Worm (Caenorhabditis elegans) whole organism, L3 larva: ENCODE measurements around the gene M03E7.2.

ENCODE experiments used
- R02D3.7 ChIP-seq: fragments of 150-350 bp; optimal IDR thresholded peaks from 2 replicates; lab custom pipeline; 2014; ENCODE audit warnings: missing biosample characterization, missing genetic modification characterization
- ZK546.5 ChIP-seq: sonication (generic microtip); optimal IDR thresholded peaks from 2 replicates; lab custom pipeline; 2017; ENCODE audit warnings: missing biosample characterization, missing genetic modification characterization
- aly-2 ChIP-seq: fragments of 150-350 bp; optimal IDR thresholded peaks from 2 replicates; lab custom pipeline; 2014; ENCODE audit warnings: missing biosample characterization, missing genetic modification characterization
- ama-1 ChIP-seq: fragments of 150-350 bp; optimal IDR thresholded peaks from 2 replicates; lab custom pipeline; 2018
- ceh-16 ChIP-seq: sonication (generic microtip); optimal IDR thresholded peaks from 2 replicates; lab custom pipeline; 2017; ENCODE audit warnings: missing biosample characterization, missing genetic modification characterization
- ceh-28 ChIP-seq: fragments of 150-350 bp; optimal IDR thresholded peaks from 2 replicates; lab custom pipeline; 2014; ENCODE audit warnings: missing biosample characterization, missing genetic modification reagents, missing genetic modification characterization
- ceh-82 ChIP-seq: fragments of 150-350 bp; optimal IDR thresholded peaks from 2 replicates; lab custom pipeline; 2014; ENCODE audit warnings: missing biosample characterization, missing genetic modification characterization
- ceh-9 ChIP-seq: sonication (generic microtip); optimal IDR thresholded peaks from 2 replicates; lab custom pipeline; 2018; ENCODE audit warnings: missing biosample characterization, missing genetic modification characterization
- daf-12 ChIP-seq: fragments of 150-350 bp; optimal IDR thresholded peaks from 2 replicates; lab custom pipeline; 2014; ENCODE audit warnings: missing biosample characterization, missing genetic modification reagents, missing genetic modification characterization
- egl-27 ChIP-seq: sonication (generic microtip); optimal IDR thresholded peaks from 4 replicates; lab custom pipeline; 2017; ENCODE audit warnings: missing biosample characterization, missing genetic modification reagents, missing genetic modification characterization
- elt-1 ChIP-seq: fragments of 150-350 bp; optimal IDR thresholded peaks from 2 replicates; lab custom pipeline; 2014; ENCODE audit warnings: missing biosample characterization, missing genetic modification characterization
- elt-2 ChIP-seq: sonication (generic microtip); optimal IDR thresholded peaks from 2 replicates; lab custom pipeline; 2016; ENCODE audit warnings: missing genetic modification reagents, mild to moderate bottlenecking, missing genetic modification characterization, missing compliant biosample characterization
- elt-3 ChIP-seq, 3 experiments: fragments of 150-350 bp in 1 of 3; sonication (generic microtip) in 2 of 3; optimal IDR thresholded peaks; 2 replicates in 2 of 3; 4 replicates in 1 of 3; lab custom pipeline; 2014 to 2017; ENCODE audit warnings: missing biosample characterization in 3 of 3, missing genetic modification characterization in 3 of 3
- fkh-10 ChIP-seq: sonication (generic microtip); optimal IDR thresholded peaks from 2 replicates; lab custom pipeline; 2017; ENCODE audit warnings: missing biosample characterization, missing genetic modification reagents, missing genetic modification characterization
- fkh-2 ChIP-seq: fragments of 150-350 bp; optimal IDR thresholded peaks from 2 replicates; lab custom pipeline; 2014; ENCODE audit warnings: missing biosample characterization, missing genetic modification reagents, missing genetic modification characterization
- fos-1 ChIP-seq: fragments of 150-350 bp; optimal IDR thresholded peaks from 2 replicates; lab custom pipeline; 2014; ENCODE audit warnings: missing biosample characterization, missing genetic modification characterization
- hmg-11 ChIP-seq: sonication (generic microtip); optimal IDR thresholded peaks from 2 replicates; lab custom pipeline; 2016; ENCODE audit warnings: missing genetic modification characterization, missing compliant biosample characterization
- jun-1 ChIP-seq: fragments of 150-350 bp; optimal IDR thresholded peaks from 2 replicates; lab custom pipeline; 2014; ENCODE audit warnings: missing biosample characterization, missing genetic modification reagents, missing genetic modification characterization
- lin-15B ChIP-seq: fragments of 150-350 bp; optimal IDR thresholded peaks from 2 replicates; lab custom pipeline; 2014; ENCODE audit warnings: missing biosample characterization, missing genetic modification characterization
- lin-39 ChIP-seq: fragments of 150-350 bp; optimal IDR thresholded peaks from 2 replicates; lab custom pipeline; 2018; ENCODE audit warnings: missing biosample characterization, missing genetic modification reagents, missing genetic modification characterization
- lsy-12 ChIP-seq: sonication (generic microtip); optimal IDR thresholded peaks from 2 replicates; lab custom pipeline; 2016; ENCODE audit warnings: mild to moderate bottlenecking, missing genetic modification characterization, missing compliant biosample characterization
- mdl-1 ChIP-seq: fragments of 150-350 bp; optimal IDR thresholded peaks from 2 replicates; lab custom pipeline; 2014; ENCODE audit warnings: missing biosample characterization, missing genetic modification characterization
- mml-1 ChIP-seq: fragments of 150-350 bp; sonication (generic microtip); optimal IDR thresholded peaks from 3 replicates; lab custom pipeline; 2014; ENCODE audit warnings: missing biosample characterization, missing genetic modification characterization
- nfya-1 ChIP-seq: sonication (generic microtip); optimal IDR thresholded peaks from 2 replicates; lab custom pipeline; 2017; ENCODE audit warnings: missing genetic modification characterization, mild to moderate bottlenecking, missing compliant biosample characterization, antibody characterized with exemption, moderate library complexity; ENCODE audit not compliant: insufficient read depth
- nhr-11 ChIP-seq: fragments of 150-350 bp; optimal IDR thresholded peaks from 2 replicates; lab custom pipeline; 2014; ENCODE audit warnings: missing biosample characterization, missing genetic modification characterization
- nhr-12 ChIP-seq: fragments of 150-350 bp; optimal IDR thresholded peaks from 2 replicates; lab custom pipeline; 2014; ENCODE audit warnings: missing biosample characterization, missing genetic modification characterization
- nhr-23 ChIP-seq: fragments of 150-350 bp; optimal IDR thresholded peaks from 2 replicates; lab custom pipeline; 2014; ENCODE audit warnings: missing biosample characterization, missing genetic modification reagents, missing genetic modification characterization
- nhr-237 ChIP-seq: fragments of 150-350 bp; optimal IDR thresholded peaks from 2 replicates; lab custom pipeline; 2014; ENCODE audit warnings: missing biosample characterization, missing genetic modification characterization
- nhr-25 ChIP-seq: sonication (generic microtip); optimal IDR thresholded peaks from 2 replicates; lab custom pipeline; 2017; ENCODE audit warnings: missing biosample characterization, missing genetic modification characterization
- nhr-28 ChIP-seq: fragments of 150-350 bp; optimal IDR thresholded peaks from 2 replicates; lab custom pipeline; 2014; ENCODE audit warnings: missing biosample characterization, missing genetic modification characterization
- nhr-43 ChIP-seq: sonication (generic microtip); optimal IDR thresholded peaks from 2 replicates; lab custom pipeline; 2016; ENCODE audit warnings: mild to moderate bottlenecking, missing genetic modification characterization, missing compliant biosample characterization; ENCODE audit not compliant: poor library complexity, severe bottlenecking
- nhr-67 ChIP-seq: fragments of 150-350 bp; optimal IDR thresholded peaks from 2 replicates; lab custom pipeline; 2014; ENCODE audit warnings: missing biosample characterization, missing genetic modification characterization
- nhr-76 ChIP-seq: fragments of 150-350 bp; sonication (generic microtip); optimal IDR thresholded peaks from 5 replicates; lab custom pipeline; 2014; ENCODE audit warnings: missing biosample characterization, missing genetic modification characterization
- nhr-77 ChIP-seq: fragments of 150-350 bp; optimal IDR thresholded peaks from 2 replicates; lab custom pipeline; 2014; ENCODE audit warnings: missing biosample characterization, missing genetic modification characterization
- pha-4 ChIP-seq: fragments of 150-350 bp; optimal IDR thresholded peaks from 2 replicates; lab custom pipeline; 2014; ENCODE audit warnings: missing biosample characterization, missing genetic modification reagents, missing genetic modification characterization
- pqm-1 ChIP-seq: fragments of 150-350 bp; optimal IDR thresholded peaks from 2 replicates; lab custom pipeline; 2017; ENCODE audit warnings: missing biosample characterization, missing genetic modification characterization, inconsistent platforms
- sea-2 ChIP-seq: fragments of 150-350 bp; sonication (generic microtip); optimal IDR thresholded peaks from 4 replicates; lab custom pipeline; 2014; ENCODE audit warnings: missing biosample characterization, missing genetic modification reagents, missing genetic modification characterization
- skn-1 ChIP-seq: fragments of 150-350 bp; optimal IDR thresholded peaks from 2 replicates; lab custom pipeline; 2014; ENCODE audit warnings: missing biosample characterization, missing genetic modification characterization
- snpc-4 ChIP-seq: fragments of 150-350 bp; optimal IDR thresholded peaks from 2 replicates; lab custom pipeline; 2014; ENCODE audit warnings: missing biosample characterization, missing genetic modification characterization
- tbx-2 ChIP-seq: sonication (generic microtip); optimal IDR thresholded peaks from 2 replicates; lab custom pipeline; 2016; ENCODE audit warnings: mild to moderate bottlenecking, missing genetic modification characterization, missing compliant biosample characterization
- unc-39 ChIP-seq: sonication (generic microtip); optimal IDR thresholded peaks from 4 replicates; lab custom pipeline; 2017; ENCODE audit warnings: missing biosample characterization, missing genetic modification characterization
- unc-62 ChIP-seq: fragments of 150-350 bp; sonication (generic microtip); optimal IDR thresholded peaks from 4 replicates; lab custom pipeline; 2014; ENCODE audit warnings: missing biosample characterization, missing genetic modification reagents, missing genetic modification characterization
- zag-1 ChIP-seq: fragments of 150-350 bp; optimal IDR thresholded peaks from 2 replicates; lab custom pipeline; 2014; ENCODE audit warnings: missing biosample characterization, missing genetic modification characterization
- ztf-11 ChIP-seq: fragments of 150-350 bp; optimal IDR thresholded peaks from 2 replicates; lab custom pipeline; 2014; ENCODE audit warnings: missing biosample characterization, missing genetic modification characterization
- ztf-4 ChIP-seq: fragments of 150-350 bp; optimal IDR thresholded peaks from 2 replicates; lab custom pipeline; 2014; ENCODE audit warnings: missing biosample characterization, missing genetic modification characterization

M03E7.2 gene

DNA sequence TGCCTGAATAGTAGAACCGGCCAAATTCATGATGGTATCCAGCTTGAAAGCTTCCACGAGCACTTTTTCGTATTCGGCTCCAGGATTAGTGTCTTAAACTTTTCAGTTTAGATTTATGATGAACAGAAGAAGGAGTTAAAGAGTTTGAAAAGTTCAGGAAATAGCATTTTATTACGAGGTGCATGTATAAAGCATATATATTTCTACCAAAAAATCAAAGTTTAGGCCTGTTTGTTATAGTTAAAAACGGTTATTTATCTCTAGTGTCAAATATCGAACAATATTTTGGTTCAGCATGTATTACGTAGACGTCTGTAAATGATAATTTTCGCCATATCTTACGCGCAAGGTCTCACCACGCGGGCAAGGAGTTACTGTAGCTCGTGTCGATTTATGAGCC lies 36.1 kb upstream of the M03E7.2 start, which contains the start of gene klc-2:
Gene klc-2, minus strand, starts transcription at position 101 of the 400 bp plus-strand sequence.
- TF ChIP-seq jun-1, result no peak
- TF ChIP-seq ceh-9 (tag; lab: Kevin White, UChicago), result no peak
- TF ChIP-seq elt-3 (tag; optimal IDR thresholded peaks at IDR 0.05; lab: Kevin White, UChicago), result no peak
- no peak for TF ChIP-seq daf-12
- no peak for TF ChIP-seq lin-15B (tag; lab: Kevin White, UChicago)

DNA sequence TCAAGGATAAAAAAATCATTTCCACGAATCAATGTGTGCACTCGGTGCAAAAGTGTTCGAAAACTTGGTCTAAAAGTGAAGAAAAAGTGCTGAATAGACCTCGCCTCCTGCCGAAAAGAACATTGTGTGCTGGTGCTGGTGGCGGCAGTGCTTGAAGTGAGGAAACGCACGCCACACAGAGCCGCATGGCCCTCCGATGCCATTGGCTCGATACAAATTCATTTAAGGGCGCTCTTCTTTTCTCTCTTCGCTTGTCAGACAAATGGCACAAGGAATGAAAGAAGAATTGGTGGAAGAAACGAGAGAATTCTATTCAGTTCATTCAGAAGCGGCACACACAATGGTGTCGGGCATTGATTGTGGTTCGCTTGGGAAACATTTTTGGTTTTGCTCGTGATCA lies 35.1 kb upstream of the M03E7.2 start:
- no peak for TF ChIP-seq aly-2 (tag; lab: Kevin White, UChicago)
- TF ChIP-seq ama-1 (lab: Kevin White, UChicago), result no peak
- no peak for TF ChIP-seq fkh-2
- TF ChIP-seq zag-1 (tag; lab: Kevin White, UChicago), result no peak
- TF ChIP-seq nhr-11 (tag; lab: Kevin White, UChicago), result no peak
- TF ChIP-seq nfya-1 (tag; lab: Kevin White, UChicago), result peak; percentile 48
- no peak for TF ChIP-seq mdl-1 (tag; lab: Kevin White, UChicago)
- TF ChIP-seq hmg-11 (tag; lab: Kevin White, UChicago), result peak; percentile 16
- TF ChIP-seq ztf-11 (tag; lab: Kevin White, UChicago), result no peak
- TF ChIP-seq nhr-28 (tag; lab: Kevin White, UChicago), result no peak

DNA sequence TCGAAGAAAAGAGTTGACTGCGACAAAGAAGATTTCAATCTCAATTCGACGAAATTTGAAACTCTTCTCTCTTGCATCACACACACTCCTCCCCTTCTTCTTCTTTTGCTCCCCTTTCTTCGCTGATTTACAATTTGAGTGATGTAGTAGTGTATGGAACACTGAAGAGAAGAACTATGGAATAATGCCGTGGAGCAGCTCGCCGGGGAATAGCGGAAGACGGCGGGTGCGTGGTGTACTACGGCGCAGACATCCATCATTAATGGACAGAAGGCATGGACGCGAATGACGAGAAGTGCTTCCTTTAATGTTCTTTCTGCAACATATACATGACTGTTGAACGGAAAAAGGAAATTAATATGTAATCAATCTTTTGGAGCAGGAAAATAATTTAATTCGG lies 34.5 kb upstream of the M03E7.2 start:
- peak; percentile 46 for TF ChIP-seq ama-1 (lab: Kevin White, UChicago)
- no peak for TF ChIP-seq zag-1 (tag; lab: Kevin White, UChicago)
- no peak for TF ChIP-seq nhr-76 (tag; lab: Kevin White, UChicago)
- peak; percentile 71 for TF ChIP-seq lin-39 (tag; lab: Kevin White, UChicago)
- TF ChIP-seq fkh-2, result no peak
- TF ChIP-seq nfya-1 (tag; lab: Kevin White, UChicago), result peak; percentile 9

DNA sequence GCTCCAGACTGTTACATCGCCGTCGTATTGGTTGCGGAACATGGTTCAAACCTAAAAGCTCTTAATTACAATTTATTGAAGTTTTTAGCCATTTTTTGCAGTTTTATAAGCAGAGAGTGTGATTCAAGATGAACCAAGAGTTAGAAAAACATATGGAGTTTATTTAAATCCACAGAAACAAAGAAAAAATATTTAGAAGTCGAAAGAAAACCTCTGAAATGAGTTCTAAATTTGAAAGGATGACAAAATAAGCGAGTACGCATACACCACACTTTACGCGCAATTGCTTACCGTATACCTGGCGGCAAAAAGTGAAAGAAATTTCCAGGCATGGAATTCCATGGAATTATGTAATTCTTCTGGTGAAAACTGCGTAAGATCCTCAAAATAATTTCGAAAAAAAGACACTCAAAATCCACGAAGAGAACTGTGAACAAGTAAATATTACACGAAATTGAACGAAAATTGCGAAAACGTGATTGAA lies 33.1 kb upstream of the M03E7.2 start, which contains the start of gene pas-6:
Gene pas-6, minus strand, starts transcription at position 51 of the 484 bp plus-strand sequence.
- no peak for TF ChIP-seq daf-12
- TF ChIP-seq nfya-1 (tag; lab: Kevin White, UChicago), result peak; percentile 79
- TF ChIP-seq egl-27 (tag; lab: Kevin White, UChicago), result no peak
- no peak for TF ChIP-seq nhr-28 (tag; lab: Kevin White, UChicago)
- no peak for TF ChIP-seq ceh-82
- no peak for TF ChIP-seq mml-1
- no peak for TF ChIP-seq ceh-28 (tag; lab: Kevin White, UChicago)
- no peak for TF ChIP-seq nhr-11 (tag; lab: Kevin White, UChicago)
- TF ChIP-seq hmg-11 (tag; lab: Kevin White, UChicago), result no peak
- TF ChIP-seq unc-62 (GFP tag; lab: Kevin White, UChicago), result no peak
- no peak for TF ChIP-seq ztf-11 (tag; lab: Kevin White, UChicago)
- no peak for TF ChIP-seq elt-1 (tag; lab: Kevin White, UChicago)
- no peak for TF ChIP-seq ceh-16 (tag; lab: Kevin White, UChicago)
- TF ChIP-seq aly-2 (tag; lab: Kevin White, UChicago), result no peak
- no peak for TF ChIP-seq lin-39 (tag; lab: Kevin White, UChicago)
- no peak for TF ChIP-seq ztf-4 (tag; lab: Kevin White, UChicago)
- no peak for TF ChIP-seq ama-1 (lab: Kevin White, UChicago)
- TF ChIP-seq unc-39, result no peak
- TF ChIP-seq elt-2, result no peak
- TF ChIP-seq nhr-67 (tag; lab: Kevin White, UChicago), result no peak
- TF ChIP-seq ceh-9 (tag; lab: Kevin White, UChicago), result no peak
- no peak for TF ChIP-seq elt-3 (tag; optimal IDR thresholded peaks at IDR 0.05; lab: Kevin White, UChicago)
- no peak for TF ChIP-seq nhr-77 (tag; lab: Kevin White, UChicago)
- TF ChIP-seq zag-1 (tag; lab: Kevin White, UChicago), result no peak
- TF ChIP-seq sea-2 (GFP tag; lab: Kevin White, UChicago), result no peak
- no peak for TF ChIP-seq mdl-1 (tag; lab: Kevin White, UChicago)
- no peak for TF ChIP-seq nhr-25 (tag; lab: Kevin White, UChicago)
- TF ChIP-seq ZK546.5 (tag; lab: Kevin White, UChicago), result no peak
- no peak for TF ChIP-seq nhr-76 (tag; lab: Kevin White, UChicago)
- TF ChIP-seq lin-15B (tag; lab: Kevin White, UChicago), result peak; percentile 29
- no peak for TF ChIP-seq fkh-2
- no peak for TF ChIP-seq jun-1
- TF ChIP-seq R02D3.7, result no peak
- no peak for TF ChIP-seq nhr-23 (tag; lab: Kevin White, UChicago)
- no peak for TF ChIP-seq tbx-2 (tag; lab: Kevin White, UChicago)
- TF ChIP-seq skn-1 (tag; lab: Kevin White, UChicago), result peak; percentile 72
- TF ChIP-seq fkh-10, result no peak
- TF ChIP-seq lsy-12 (tag; lab: Kevin White, UChicago), result no peak
- TF ChIP-seq pqm-1 (tag; lab: Kevin White, UChicago), result no peak
- TF ChIP-seq snpc-4 (tag; lab: Kevin White, UChicago), result peak; percentile 15
- TF ChIP-seq nhr-43 (tag; lab: Kevin White, UChicago), result no peak
- no peak for TF ChIP-seq fos-1 (tag; lab: Kevin White, UChicago)
- TF ChIP-seq pha-4 (tag; lab: Kevin White, UChicago), result peak; percentile 46
- no peak for TF ChIP-seq nhr-12 (tag; lab: Kevin White, UChicago)
- TF ChIP-seq nhr-237 (tag; lab: Kevin White, UChicago), result no peak
